Fruit fly (Drosophila melanogaster): Measurements from ENCODE around the gene CG2975.

CG2975 gene

DNA sequence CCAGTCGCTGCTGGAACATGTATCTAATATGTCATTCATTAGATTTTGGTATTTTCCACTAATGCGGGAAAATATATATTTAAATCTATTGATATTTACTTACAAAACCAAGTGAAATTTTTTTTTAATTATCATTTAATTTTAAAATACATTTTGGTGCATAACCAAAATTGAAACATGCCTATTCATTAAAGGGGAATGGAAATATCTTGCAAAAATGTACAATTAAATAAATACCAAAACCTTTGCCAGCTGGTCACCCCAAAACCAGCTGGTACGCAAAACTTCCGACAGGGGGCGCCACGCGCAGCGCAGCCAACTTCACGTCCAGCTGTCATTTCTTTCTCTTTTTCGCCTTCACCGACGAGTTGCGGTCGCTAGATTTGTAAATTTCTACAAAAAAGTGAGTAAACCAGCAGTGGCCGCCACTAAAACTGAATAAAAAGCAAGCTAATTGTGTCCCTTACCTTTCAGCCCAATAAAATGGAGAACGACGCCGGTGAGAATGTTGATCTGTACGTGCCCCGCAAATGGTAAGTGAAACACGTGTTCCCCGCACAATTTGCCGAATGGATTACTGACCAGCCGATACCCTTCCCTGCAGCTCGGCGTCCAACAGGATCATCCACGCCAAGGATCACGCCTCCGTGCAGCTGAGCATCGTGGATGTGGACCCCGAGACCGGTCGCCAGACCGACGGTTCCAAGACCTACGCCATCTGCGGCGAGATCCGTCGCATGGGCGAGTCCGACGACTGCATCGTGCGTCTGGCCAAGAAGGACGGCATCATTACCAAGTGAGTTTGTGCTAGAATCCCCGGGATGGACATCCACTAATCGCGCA lies 16.1 kb downstream of the CG2975 start, which contains the start of the genes CG3104 and RpS21 (continued):
- TF ChIP-seq CG30431 (GFP tag; optimal IDR thresholded peaks at IDR 0.05) (peak; percentile 85), CG2875 (GFP tag; optimal IDR thresholded peaks at IDR 0.05) (peak; percentile 77), cato (GFP tag; optimal IDR thresholded peaks at IDR 0.05; ENCODE audit: borderline replicate concordance) (no peak), CG14710 (tag; optimal IDR thresholded peaks at IDR 0.05) (peak; percentile 91), HLHmδ (GFP tag; optimal IDR thresholded peaks at IDR 0.05) (peak; percentile 97), sna (GFP tag; IDR thresholded peaks at IDR 0.05; ENCODE audit: partially characterized antibody) (0 out of 2 replicates have a peak, but pooled peaks have one; percentile 2), nerfin-2 (GFP tag; IDR thresholded peaks at IDR 0.05; ENCODE audit: partially characterized antibody) (no peak), CG42726 (GFP tag; IDR thresholded peaks at IDR 0.05; ENCODE audit: partially characterized antibody) (no peak; the same call in 1 of the 2 replicates), CG10959 (GFP tag; IDR thresholded peaks at IDR 0.05) (peak; percentile 74), sr (GFP tag; IDR thresholded peaks at IDR 0.05) (peak; percentile 91), CG7987 (GFP tag; optimal IDR thresholded peaks at IDR 0.05) (peak; percentile 96), CG17361 (GFP tag; IDR thresholded peaks at IDR 0.05) (peak; percentile 85), Atf3 (GFP tag; optimal IDR thresholded peaks at IDR 0.05) (peak; percentile 76), gem (tag; optimal IDR thresholded peaks at IDR 0.05) (peak; percentile 61), CG11504 (tag; optimal IDR thresholded peaks at IDR 0.05) (peak; percentile 79), Sry-δ (GFP tag; optimal IDR thresholded peaks at IDR 0.05) (peak; percentile 59), chif (GFP tag; optimal IDR thresholded peaks at IDR 0.05) (peak; percentile 52 to 73), jumu (GFP tag; optimal IDR thresholded peaks at IDR 0.05) (peak; percentile 73), Lim3 (GFP tag; IDR thresholded peaks at IDR 0.05) (0 out of 2 replicates have a peak, but pooled peaks have one; percentile 33), Meics (GFP tag; optimal IDR thresholded peaks at IDR 0.05) (peak; percentile 92), CG10321 (GFP tag; IDR thresholded peaks at IDR 0.05) (peak; percentile 71; the same call in 1 of the 2 replicates), Fer1 (GFP tag; optimal IDR thresholded peaks at IDR 0.05) (peak; percentile 85), yki (optimal IDR thresholded peaks at IDR 0.05) (no peak), CG33213 (GFP tag; optimal IDR thresholded peaks at IDR 0.05) (peak; percentile 96), GATAe (GFP tag; conservative IDR thresholded peaks at IDR 0.05) (no peak), CG16863 (GFP tag; optimal IDR thresholded peaks at IDR 0.05) (peak; percentile 83), tna (GFP tag; IDR thresholded peaks at IDR 0.05; ENCODE audit: partially characterized antibody) (no peak), trem (tag; optimal IDR thresholded peaks at IDR 0.05) (peak; percentile 82), CG10462 (GFP tag; optimal IDR thresholded peaks at IDR 0.05) (peak; percentile 25), CG32532 (GFP tag; IDR thresholded peaks at IDR 0.05) (peak; percentile 95), Ets65A (GFP tag) (peak; percentile 99), hbn (GFP tag; IDR thresholded peaks at IDR 0.05; ENCODE audit: partially characterized antibody) (no peak), Rfx (GFP tag; IDR thresholded peaks at IDR 0.05) (peak; percentile 97), abd-A (tag; optimal IDR thresholded peaks at IDR 0.05) (peak; percentile 52), E2f2 (GFP tag; IDR thresholded peaks at IDR 0.05) (peak; percentile 88), stwl (tag; optimal IDR thresholded peaks at IDR 0.05) (peak; percentile 79), Dip3 (GFP tag; optimal IDR thresholded peaks at IDR 0.05) (peak; percentile 82), CG1024 (GFP tag; IDR thresholded peaks at IDR 0.05) (peak; percentile 92), MTF-1 (GFP tag; optimal IDR thresholded peaks at IDR 0.05; ENCODE audit: borderline replicate concordance) (peak; percentile 94), HLH54F (GFP tag; optimal IDR thresholded peaks at IDR 0.05) (peak; percentile 88), BEAF-32 (GFP tag; optimal IDR thresholded peaks at IDR 0.05) (peak; percentile 56), sima (GFP tag; optimal IDR thresholded peaks at IDR 0.05) (no peak), MESR4 (GFP tag; optimal IDR thresholded peaks at IDR 0.05) (peak; percentile 98), CG34224 (GFP tag; IDR thresholded peaks at IDR 0.05; ENCODE audit: partially characterized antibody) (no peak; the same call in 2 of the 3 replicates), jigr1 (GFP tag; IDR thresholded peaks at IDR 0.05) (no peak), CG17802 (tag; optimal IDR thresholded peaks at IDR 0.05) (peak; percentile 80), pum (GFP tag; optimal IDR thresholded peaks at IDR 0.05) (peak; percentile 65), CG10267 (tag; optimal IDR thresholded peaks at IDR 0.05) (peak; percentile 81)

Data from whole organism, embryonic.